Worm (Caenorhabditis elegans): ENCODE results near the gene R13A1.5.

Gene R13A1.5

ce11 chrIV:7234623-7235022, 43.0 kb upstream of the R13A1.5 start:
- TF ChIP-seq nhr-12 (tag; optimal IDR thresholded peaks at IDR 0.05), result no peak
- no peak for TF ChIP-seq lsy-12 (tag; optimal IDR thresholded peaks at IDR 0.05)
- TF ChIP-seq elt-1 (tag; optimal IDR thresholded peaks at IDR 0.05), result peak; percentile 93
- TF ChIP-seq nfya-1 (tag; optimal IDR thresholded peaks at IDR 0.05; ENCODE audit: insufficient read depth), result no peak
- TF ChIP-seq nhr-43 (tag; optimal IDR thresholded peaks at IDR 0.05; ENCODE audit: poor library complexity, severe bottlenecking), result no peak

ce11 chrIV:7233566-7234014, 41.9 kb upstream of the R13A1.5 start:
- no peak for TF ChIP-seq fkh-2 (tag; optimal IDR thresholded peaks at IDR 0.05)
- no peak for TF ChIP-seq nhr-67 (tag; optimal IDR thresholded peaks at IDR 0.05)
- no peak for TF ChIP-seq nhr-25 (tag; optimal IDR thresholded peaks at IDR 0.05)
- TF ChIP-seq ztf-4 (tag; optimal IDR thresholded peaks at IDR 0.05), result no peak
- no peak for TF ChIP-seq aly-2 (tag; optimal IDR thresholded peaks at IDR 0.05)
- no peak for TF ChIP-seq unc-62 (GFP tag; optimal IDR thresholded peaks at IDR 0.05)
- TF ChIP-seq eor-1 (tag; optimal IDR thresholded peaks at IDR 0.05), result no peak
- TF ChIP-seq ceh-9 (tag; optimal IDR thresholded peaks at IDR 0.05), result no peak
- no peak for TF ChIP-seq lsy-12 (tag; optimal IDR thresholded peaks at IDR 0.05)
- TF ChIP-seq egl-5 (tag; optimal IDR thresholded peaks at IDR 0.05), result peak; percentile 57
- no peak for TF ChIP-seq ceh-28 (tag; optimal IDR thresholded peaks at IDR 0.05)
- no peak for TF ChIP-seq snpc-4 (tag; optimal IDR thresholded peaks at IDR 0.05)
- TF ChIP-seq elt-3 (tag; optimal IDR thresholded peaks at IDR 0.05), result no peak
- TF ChIP-seq pha-4 (tag; optimal IDR thresholded peaks at IDR 0.05), result no peak
- TF ChIP-seq nhr-77 (tag; optimal IDR thresholded peaks at IDR 0.05), result no peak
- no peak for TF ChIP-seq ceh-82 (tag; optimal IDR thresholded peaks at IDR 0.05)
- peak; percentile 72 for TF ChIP-seq nhr-43 (tag; optimal IDR thresholded peaks at IDR 0.05; ENCODE audit: poor library complexity, severe bottlenecking)
- no peak for TF ChIP-seq egl-27 (tag; optimal IDR thresholded peaks at IDR 0.05)
- TF ChIP-seq nhr-237 (tag; optimal IDR thresholded peaks at IDR 0.05), result no peak
- no peak for TF ChIP-seq jun-1 (tag; optimal IDR thresholded peaks at IDR 0.05)
- peak; percentile 19 for TF ChIP-seq nfya-1 (tag; optimal IDR thresholded peaks at IDR 0.05; ENCODE audit: insufficient read depth)
- TF ChIP-seq ceh-16 (tag; optimal IDR thresholded peaks at IDR 0.05), result no peak
- TF ChIP-seq elt-1 (tag; optimal IDR thresholded peaks at IDR 0.05), result no peak
- TF ChIP-seq elt-2 (tag; optimal IDR thresholded peaks at IDR 0.05), result no peak
- TF ChIP-seq ama-1 (optimal IDR thresholded peaks at IDR 0.05), result no peak
- no peak for TF ChIP-seq hmg-11 (tag; optimal IDR thresholded peaks at IDR 0.05)
- TF ChIP-seq fos-1 (tag; optimal IDR thresholded peaks at IDR 0.05), result no peak
- no peak for TF ChIP-seq sea-2 (GFP tag; optimal IDR thresholded peaks at IDR 0.05)
- no peak for TF ChIP-seq daf-12 (tag; optimal IDR thresholded peaks at IDR 0.05)
- no peak for TF ChIP-seq tbx-2 (tag; optimal IDR thresholded peaks at IDR 0.05)
- no peak for TF ChIP-seq nhr-28 (tag; optimal IDR thresholded peaks at IDR 0.05)
- TF ChIP-seq ztf-11 (tag; optimal IDR thresholded peaks at IDR 0.05), result no peak
- TF ChIP-seq lin-39 (tag; optimal IDR thresholded peaks at IDR 0.05), result peak; percentile 7

DNA sequence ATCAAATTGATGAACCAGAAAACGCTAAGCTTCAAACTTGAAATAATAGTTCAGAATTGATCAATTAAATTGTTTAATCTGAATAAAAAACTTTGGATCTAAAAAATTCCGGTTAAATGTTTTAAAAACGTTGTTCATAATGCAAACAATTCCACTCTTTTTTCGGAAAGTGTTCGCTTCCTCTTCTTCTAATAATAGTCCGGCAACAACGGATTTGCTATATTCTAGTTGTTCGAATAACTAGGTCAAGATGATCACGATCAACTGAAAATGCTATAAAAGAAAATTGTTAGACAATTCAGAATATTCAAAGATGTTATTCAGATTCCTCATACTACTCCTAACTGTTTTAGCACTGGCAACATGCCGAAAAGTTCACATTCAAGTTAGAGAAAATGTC, 39.3 kb upstream of the R13A1.5 start, which contains the start of gene D2024.4:
D2024.4 (plus strand) TSS at position 301 of the 400 bp plus-strand sequence.
- TF ChIP-seq nhr-77 (tag; optimal IDR thresholded peaks at IDR 0.05) (no peak), ZK546.5 (tag; optimal IDR thresholded peaks at IDR 0.05) (no peak), fkh-10 (GFP tag; optimal IDR thresholded peaks at IDR 0.05) (no peak), unc-39 (tag; optimal IDR thresholded peaks at IDR 0.05) (no peak), nhr-76 (tag; optimal IDR thresholded peaks at IDR 0.05) (no peak), nhr-237 (tag; optimal IDR thresholded peaks at IDR 0.05) (no peak), eor-1 (tag; optimal IDR thresholded peaks at IDR 0.05) (no peak), skn-1 (tag; optimal IDR thresholded peaks at IDR 0.05) (no peak), ceh-9 (tag; optimal IDR thresholded peaks at IDR 0.05) (no peak), pqm-1 (tag; optimal IDR thresholded peaks at IDR 0.05) (no peak), snpc-4 (tag; optimal IDR thresholded peaks at IDR 0.05) (no peak), nhr-11 (tag; optimal IDR thresholded peaks at IDR 0.05) (no peak), mml-1 (tag; optimal IDR thresholded peaks at IDR 0.05) (no peak), elt-1 (tag; optimal IDR thresholded peaks at IDR 0.05) (no peak)

All from whole organism, L3 larva.